Fruit fly (Drosophila melanogaster) whole organism, embryonic: ENCODE results near the gene Bsg.
A peak's percentile ranks its signal among the peaks of the same experiment; 100 is the strongest.

Experiments
- Awh ChIP-seq: fragments of 200-800 bp; sonication (Bioruptor generic); IDR thresholded peaks from 2 replicates; pipeline ENCODE4, ENCODE4 v1.3.6; 2022; ENCODE audit warnings: missing biosample characterization, missing genetic modification characterization
- CG10431 ChIP-seq: fragments of 200-800 bp; sonication (Bioruptor generic); optimal IDR thresholded peaks from 3 replicates; lab custom pipeline; 2018; ENCODE audit warnings: missing biosample characterization, mild to moderate bottlenecking, missing genetic modification characterization
- CG12659 ChIP-seq: fragments of 200-800 bp; sonication (Bioruptor generic); optimal IDR thresholded peaks from 3 replicates; lab custom pipeline; 2017; ENCODE audit warnings: mild to moderate bottlenecking, missing biosample characterization, missing genetic modification reagents, missing genetic modification characterization
- CG14710 ChIP-seq: fragments of 200-800 bp; sonication (Bioruptor generic); optimal IDR thresholded peaks from 3 replicates; lab custom pipeline; 2019; ENCODE audit warnings: missing biosample characterization, mild to moderate bottlenecking, missing genetic modification characterization, moderate library complexity
- CG14860 ChIP-seq: fragments of 200-800 bp; sonication (Bioruptor generic); IDR thresholded peaks from 3 replicates; pipeline ENCODE4 v1.3.6; 2022; ENCODE audit warnings: missing biosample characterization, missing genetic modification characterization; ENCODE audit not compliant: partially characterized antibody
- CG14965 ChIP-seq: fragments of 200-800 bp; sonication (Bioruptor generic); optimal IDR thresholded peaks from 2 replicates; lab custom pipeline; 2016; ENCODE audit warnings: missing biosample characterization, missing genetic modification characterization, borderline replicate concordance
- CG17186 ChIP-seq: fragments of 200-800 bp; sonication (Bioruptor generic); optimal IDR thresholded peaks from 3 replicates; lab custom pipeline; 2017; ENCODE audit warnings: missing biosample characterization, missing genetic modification reagents, missing genetic modification characterization
- CG17612 ChIP-seq: fragments of 200-800 bp; sonication (Bioruptor generic); IDR thresholded peaks from 2 replicates; pipeline ENCODE4 v1.3.6; 2022; ENCODE audit warnings: missing biosample characterization, missing genetic modification characterization
- CG2120 ChIP-seq: fragments of 200-800 bp; sonication (Bioruptor generic); optimal IDR thresholded peaks from 3 replicates; lab custom pipeline; 2016; ENCODE audit warnings: missing biosample characterization, missing genetic modification characterization
- CG2129 ChIP-seq: fragments of 200-800 bp; sonication (Bioruptor generic); IDR thresholded peaks from 2 replicates; pipeline ENCODE4 v1.3.6; 2022; ENCODE audit warnings: missing biosample characterization, missing genetic modification characterization; ENCODE audit not compliant: partially characterized antibody
- CG34224 ChIP-seq: fragments of 200-800 bp; sonication (Bioruptor generic); IDR thresholded peaks from 3 replicates; pipeline ENCODE4 v1.3.6; 2022; ENCODE audit warnings: missing biosample characterization, missing genetic modification characterization; ENCODE audit not compliant: partially characterized antibody
- CG34422 ChIP-seq: fragments of 200-800 bp; sonication (Bioruptor generic); IDR thresholded peaks from 3 replicates; pipeline ENCODE4 v1.3.6; 2022; ENCODE audit warnings: missing biosample characterization, missing genetic modification characterization
- CG42726 ChIP-seq: fragments of 200-800 bp; sonication (Bioruptor generic); IDR thresholded peaks from 2 replicates; pipeline ENCODE4 v1.3.6; 2022; ENCODE audit warnings: missing biosample characterization, missing genetic modification characterization; ENCODE audit not compliant: partially characterized antibody
- CG5953 ChIP-seq: fragments of 200-800 bp; sonication (Bioruptor generic); IDR thresholded peaks from 2 replicates; pipeline ENCODE4 v1.3.6; 2022; ENCODE audit warnings: missing biosample characterization, missing genetic modification characterization
- CG7928 ChIP-seq: fragments of 200-800 bp; sonication (Bioruptor generic); optimal IDR thresholded peaks from 2 replicates; lab custom pipeline; 2017; ENCODE audit warnings: missing biosample characterization, mild to moderate bottlenecking, missing genetic modification characterization
- CG8290 ChIP-seq, 3 experiments: fragments of 200-800 bp; sonication (Bioruptor generic); optimal IDR thresholded peaks; 2 replicates each; lab custom pipeline; 2016 to 2019; ENCODE audit warnings: missing biosample characterization in 3 of 3, missing genetic modification characterization in 3 of 3, mild to moderate bottlenecking in 2 of 3, moderate library complexity in 1 of 3
- CG8944 ChIP-seq: fragments of 200-800 bp; sonication (Bioruptor generic); optimal IDR thresholded peaks from 3 replicates; lab custom pipeline; 2016; ENCODE audit warnings: missing biosample characterization, missing genetic modification characterization
- Dll ChIP-seq: fragments of 200-800 bp; sonication (Bioruptor generic); IDR thresholded peaks from 4 replicates; pipeline ENCODE4 v1.3.6; 2022; ENCODE audit warnings: missing biosample characterization, missing genetic modification characterization; ENCODE audit not compliant: partially characterized antibody
- Doc3 ChIP-seq: fragments of 200-800 bp; sonication (Bioruptor generic); IDR thresholded peaks from 3 replicates; pipeline ENCODE4 v1.3.6; 2022; ENCODE audit warnings: missing biosample characterization, missing genetic modification characterization; ENCODE audit not compliant: partially characterized antibody
- Eip74EF ChIP-seq, 2 experiments: fragments of 200-800 bp in 1 of 2; fragments of >200 bp in 1 of 2; sonication (Bioruptor generic) in 1 of 2; optimal IDR thresholded peaks; 2 replicates each; lab custom pipeline; 2017 to 2019; ENCODE audit warnings: missing biosample characterization in 2 of 2, missing genetic modification characterization in 2 of 2, mild to moderate bottlenecking in 1 of 2, moderate library complexity in 1 of 2
- HLH4C ChIP-seq: fragments of 200-800 bp; sonication (Bioruptor generic); IDR thresholded peaks from 3 replicates; pipeline ENCODE4 v1.3.6; 2022; ENCODE audit warnings: missing biosample characterization, missing genetic modification characterization; ENCODE audit not compliant: partially characterized antibody
- Hsf ChIP-seq: fragments of 200-800 bp; sonication (Bioruptor generic); optimal IDR thresholded peaks from 3 replicates; lab custom pipeline; 2016; ENCODE audit warnings: missing biosample characterization, missing genetic modification characterization
- Jarid2 ChIP-seq: fragments of 200-800 bp; sonication (Bioruptor generic); optimal IDR thresholded peaks from 3 replicates; lab custom pipeline; 2017; ENCODE audit warnings: mild to moderate bottlenecking, missing biosample characterization, missing genetic modification reagents, missing genetic modification characterization
- MBD-R2 ChIP-seq: fragments of 200-800 bp; sonication (Bioruptor generic); IDR thresholded peaks from 2 replicates; pipeline ENCODE4 v1.3.6; 2022; ENCODE audit warnings: missing biosample characterization, missing genetic modification characterization
- MESR4 ChIP-seq: fragments of 200-800 bp; sonication (Bioruptor generic); optimal IDR thresholded peaks from 2 replicates; lab custom pipeline; 2018; ENCODE audit warnings: missing biosample characterization, mild to moderate bottlenecking, missing genetic modification characterization, moderate library complexity
- Myb ChIP-seq: fragments of 200-800 bp; sonication (Bioruptor generic); optimal IDR thresholded peaks from 2 replicates; lab custom pipeline; 2016; ENCODE audit warnings: missing biosample characterization, missing genetic modification characterization
- Rfx ChIP-seq: fragments of 200-800 bp; sonication (Bioruptor generic); IDR thresholded peaks from 2 replicates; pipeline ENCODE4 v1.3.6; 2022; ENCODE audit warnings: missing biosample characterization, missing genetic modification characterization
- Sox100B ChIP-seq: fragments of 200-800 bp; sonication (Bioruptor generic); optimal IDR thresholded peaks from 3 replicates; lab custom pipeline; 2018; ENCODE audit warnings: missing biosample characterization, mild to moderate bottlenecking, missing genetic modification characterization
- Usf ChIP-seq: fragments of 200-800 bp; sonication (Bioruptor generic); optimal IDR thresholded peaks from 2 replicates; lab custom pipeline; 2017; ENCODE audit warnings: missing genotype, missing biosample characterization, missing genetic modification characterization
- chm ChIP-seq: fragments of 200-800 bp; sonication (Bioruptor generic); IDR thresholded peaks from 2 replicates; pipeline ENCODE4 v1.3.6; 2022; ENCODE audit warnings: missing biosample characterization, missing genetic modification characterization
- ci ChIP-seq: fragments of 200-800 bp; sonication (Bioruptor generic); IDR thresholded peaks from 3 replicates; pipeline ENCODE4 v1.3.6; 2022; ENCODE audit warnings: missing biosample characterization, missing genetic modification characterization
- corto ChIP-seq: fragments of 200-800 bp; sonication (Bioruptor generic); optimal IDR thresholded peaks from 2 replicates; lab custom pipeline; 2016; ENCODE audit warnings: missing biosample characterization, mild to moderate bottlenecking, missing genetic modification characterization, moderate library complexity
- eve ChIP-seq, 2 experiments: fragments of >200 bp; optimal IDR thresholded peaks; 2 replicates each; lab custom pipeline; 2017; ENCODE audit warnings: missing biosample characterization in 2 of 2, missing genetic modification characterization in 2 of 2
- grn ChIP-seq: fragments of 200-800 bp; sonication (Bioruptor generic); optimal IDR thresholded peaks from 3 replicates; lab custom pipeline; 2017; ENCODE audit warnings: missing biosample characterization, missing genetic modification characterization
- gro ChIP-seq: fragments of 200-800 bp; sonication (Bioruptor generic); optimal IDR thresholded peaks from 2 replicates; lab custom pipeline; 2016; ENCODE audit warnings: missing biosample characterization, missing genetic modification characterization
- hb ChIP-seq: fragments of 200-800 bp; sonication (Bioruptor generic); IDR thresholded peaks from 3 replicates; pipeline ENCODE4 v1.3.6; 2022; ENCODE audit warnings: missing biosample characterization, missing genetic modification characterization; ENCODE audit not compliant: partially characterized antibody
- knrl ChIP-seq: fragments of 200-800 bp; sonication (Bioruptor generic); IDR thresholded peaks from 3 replicates; pipeline ENCODE4 v1.3.6; 2022; ENCODE audit warnings: missing biosample characterization, missing genetic modification characterization; ENCODE audit not compliant: partially characterized antibody
- mld ChIP-seq: fragments of 200-800 bp; sonication (Bioruptor generic); IDR thresholded peaks from 3 replicates; pipeline ENCODE4 v1.3.6; 2022; ENCODE audit warnings: missing biosample characterization, missing genetic modification characterization; ENCODE audit not compliant: partially characterized antibody
- pzg ChIP-seq: fragments of 200-800 bp; sonication (Bioruptor generic); optimal IDR thresholded peaks from 3 replicates; lab custom pipeline; 2018; ENCODE audit warnings: missing biosample characterization, mild to moderate bottlenecking, missing genetic modification characterization, moderate library complexity
- ranshi ChIP-seq: fragments of 200-800 bp; sonication (Bioruptor generic); IDR thresholded peaks from 2 replicates; pipeline ENCODE4 v1.3.6; 2022; ENCODE audit warnings: missing biosample characterization, missing genetic modification characterization
- sima ChIP-seq: fragments of 200-800 bp; sonication (Bioruptor generic); optimal IDR thresholded peaks from 2 replicates; lab custom pipeline; 2016; ENCODE audit warnings: missing biosample characterization, missing genetic modification characterization
- sqz ChIP-seq: fragments of 200-800 bp; sonication (Bioruptor generic); optimal IDR thresholded peaks from 3 replicates; lab custom pipeline; 2018; ENCODE audit warnings: missing biosample characterization, mild to moderate bottlenecking, missing genetic modification characterization
- trem ChIP-seq: fragments of 200-800 bp; optimal IDR thresholded peaks from 3 replicates; lab custom pipeline; 2019; ENCODE audit warnings: missing biosample characterization, mild to moderate bottlenecking, missing genetic modification characterization, moderate library complexity
- trh ChIP-seq: fragments of 200-800 bp; sonication (Bioruptor generic); optimal IDR thresholded peaks from 2 replicates; lab custom pipeline; 2016; ENCODE audit warnings: missing biosample characterization, missing genetic modification characterization
- tx ChIP-seq: fragments of 200-800 bp; sonication (Bioruptor generic); optimal IDR thresholded peaks from 2 replicates; lab custom pipeline; 2016; ENCODE audit warnings: missing biosample characterization, missing genetic modification characterization
- unc-4 ChIP-seq: fragments of 200-800 bp; sonication (Bioruptor generic); IDR thresholded peaks from 2 replicates; pipeline ENCODE4 v1.3.6; 2022; ENCODE audit warnings: missing biosample characterization, missing genetic modification characterization; ENCODE audit not compliant: partially characterized antibody

The Bsg gene

DNA sequence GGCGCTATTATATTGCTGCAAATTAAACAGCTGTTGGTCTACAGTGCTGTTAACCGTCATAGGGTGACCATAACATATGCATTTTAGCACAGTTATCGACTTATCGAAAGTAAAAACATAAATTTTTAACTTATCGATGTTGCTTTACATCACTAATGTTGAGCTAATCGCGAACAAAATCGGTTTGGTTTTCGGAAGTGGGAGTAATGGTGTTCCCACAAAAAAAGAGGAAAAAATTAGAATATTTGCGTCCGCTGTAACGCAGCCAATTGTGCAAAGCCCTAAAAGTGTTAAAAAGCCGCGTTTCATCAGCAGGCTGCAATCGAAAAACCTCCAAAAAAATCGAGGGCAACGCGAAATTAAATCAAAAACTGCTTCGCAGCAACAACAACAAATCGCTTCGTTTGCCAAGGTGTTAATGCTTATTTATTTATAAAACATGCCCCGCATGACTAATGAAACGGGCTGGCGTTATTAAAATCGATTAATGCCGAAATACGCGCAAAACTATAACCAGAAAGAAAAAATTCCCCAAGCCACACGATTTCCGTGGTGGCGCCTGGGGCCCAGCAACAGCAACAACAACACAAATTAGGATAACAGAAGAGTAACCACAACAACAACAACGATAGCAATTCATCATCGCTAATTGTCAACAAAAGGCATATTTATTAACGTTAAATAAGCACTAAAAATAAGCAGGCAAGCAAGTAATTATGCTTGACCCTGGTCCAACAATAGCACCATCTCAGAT is 43.8 kb downstream of the Bsg start, which contains the start of the genes CG12375 and CG8668 (continued):
- TF ChIP-seq Hsf (GFP tag; lab: Kevin White, UChicago) (no peak), Dll (peak; percentile 80), Eip74EF (GFP tag; optimal IDR thresholded peaks at IDR 0.05; lab: Kevin White, UChicago) (peak in 1 of 2 experiments; percentile 15), chm (peak; percentile 12; the same call in 1 of the 2 replicates), CG14710 (tag; lab: Kevin White, UChicago) (peak; percentile 40), MBD-R2 (GFP tag; lab: Robert Waterston, UW) (peak; percentile 71), CG42726 (GFP tag; lab: Robert Waterston, UW) (peak; percentile 5; the same call in 1 of the 2 replicates), CG34224 (peak; percentile 85), HLH4C (GFP tag; lab: Robert Waterston, UW) (peak; percentile 79), sima (no peak), CG2129 (GFP tag; lab: Robert Waterston, UW) (peak; percentile 36), ranshi (GFP tag; lab: Robert Waterston, UW) (peak; percentile 74; the same call in 1 of the 2 replicates), CG7928 (GFP tag; lab: Kevin White, UChicago) (no peak), CG8944 (no peak), tx (no peak), pzg (GFP tag; lab: Kevin White, UChicago) (peak; percentile 82), Doc3 (peak; percentile 75), CG5953 (GFP tag; lab: Robert Waterston, UW) (no peak), CG14965 (GFP tag; lab: Kevin White, UChicago) (no peak), sqz (GFP tag; lab: Kevin White, UChicago) (no peak), CG17186 (peak; percentile 18), CG14860 (peak; percentile 58; the same call in 2 of the 3 replicates), knrl (GFP tag; lab: Robert Waterston, UW) (peak; percentile 75), Jarid2 (GFP tag; lab: Kevin White, UChicago) (peak; percentile 48), Awh (GFP tag; lab: Robert Waterston, UW) (no peak), Rfx (GFP tag; lab: Robert Waterston, UW) (peak; percentile 28; the same call in 1 of the 2 replicates), Usf (GFP tag; lab: Kevin White, UChicago) (no peak), gro (GFP tag; lab: Kevin White, UChicago) (peak; percentile 22), ci (peak; percentile 58; the same call in 2 of the 3 replicates), corto (GFP tag; lab: Kevin White, UChicago) (peak; percentile 48), CG34422 (GFP tag; lab: Robert Waterston, UW) (peak; percentile 24; the same call in 1 of the 3 replicates), eve (GFP tag; optimal IDR thresholded peaks at IDR 0.05; lab: Kevin White, UChicago) (no peak), trh (no peak), MESR4 (GFP tag; lab: Kevin White, UChicago) (peak; percentile 73), CG2120 (GFP tag; lab: Kevin White, UChicago) (peak; percentile 2), CG8290 (GFP tag; optimal IDR thresholded peaks at IDR 0.05; lab: Kevin White, UChicago) (no peak), CG8290 (tag; optimal IDR thresholded peaks at IDR 0.05; lab: Kevin White, UChicago) (no peak), CG12659 (GFP tag; lab: Kevin White, UChicago) (peak; percentile 62), mld (GFP tag; lab: Robert Waterston, UW) (peak; percentile 57; the same call in 2 of the 3 replicates), Myb (GFP tag; lab: Kevin White, UChicago) (peak; percentile 21), CG17612 (GFP tag; lab: Robert Waterston, UW) (no peak), CG10431 (GFP tag; lab: Kevin White, UChicago) (no peak), unc-4 (GFP tag; lab: Robert Waterston, UW) (peak; percentile 84), hb (peak; percentile 76; the same call in 2 of the 3 replicates), Sox100B (GFP tag; lab: Kevin White, UChicago) (no peak), trem (tag; lab: Kevin White, UChicago) (peak; percentile 35), grn (GFP tag; lab: Kevin White, UChicago) (peak; percentile 87)
